Worm (Caenorhabditis elegans): ENCODE data around the gene gpcp-1.

Gene gpcp-1

ce11 chrX:3089894-3090414 lies 20.5 kb downstream of the gpcp-1 start (continued):
- TF ChIP-seq ceh-82 (tag; optimal IDR thresholded peaks at IDR 0.05) (peak in 1 of 3 experiments; percentile 65), zag-1 (tag; optimal IDR thresholded peaks at IDR 0.05) (no peak), snpc-4 (tag; optimal IDR thresholded peaks at IDR 0.05) (no peak), ceh-90 (tag; optimal IDR thresholded peaks at IDR 0.05) (no peak), hlh-4 (tag; optimal IDR thresholded peaks at IDR 0.05) (no peak), fkh-10 (GFP tag; optimal IDR thresholded peaks at IDR 0.05) (peak; percentile 34), irx-1 (tag; optimal IDR thresholded peaks at IDR 0.05) (no peak), unc-130 (tag; optimal IDR thresholded peaks at IDR 0.05) (peak; percentile 38), alr-1 (tag; optimal IDR thresholded peaks at IDR 0.05; ENCODE audit: borderline replicate concordance) (no peak), ets-5 (GFP tag; IDR thresholded peaks at IDR 0.05) (no peak), lin-13 (GFP tag; optimal IDR thresholded peaks at IDR 0.05) (no peak), C34B4.2 (tag; optimal IDR thresholded peaks at IDR 0.05) (no peak), aly-2 (tag; optimal IDR thresholded peaks at IDR 0.05) (no peak), nhr-19 (GFP tag; conservative IDR thresholded peaks at IDR 0.05) (peak; percentile 51; the same call in 1 of the 2 replicates), elt-3 (tag; optimal IDR thresholded peaks at IDR 0.05) (peak in 5 of 6 experiments; percentile 25 to 72 (median 42)), nhr-47 (tag; optimal IDR thresholded peaks at IDR 0.05) (peak; percentile 48), lsy-2 (tag; optimal IDR thresholded peaks at IDR 0.05) (peak in 1 of 2 experiments; percentile 34), sox-4 (tag; optimal IDR thresholded peaks at IDR 0.05) (no peak), isw-1 (GFP tag; IDR thresholded peaks at IDR 0.05) (no peak), rnt-1 (tag; optimal IDR thresholded peaks at IDR 0.05) (peak; percentile 59), lin-14 (GFP tag; optimal IDR thresholded peaks at IDR 0.05) (peak; percentile 90), tbx-2 (tag; optimal IDR thresholded peaks at IDR 0.05) (peak; percentile 54), mep-1 (tag; optimal IDR thresholded peaks at IDR 0.05) (peak; percentile 49), unc-62 (GFP tag; optimal IDR thresholded peaks at IDR 0.05) (no peak), skn-1 (tag; optimal IDR thresholded peaks at IDR 0.05) (peak; percentile 34), ztf-4 (tag; optimal IDR thresholded peaks at IDR 0.05) (peak; percentile 31), lin-15B (tag; optimal IDR thresholded peaks at IDR 0.05) (no peak), pax-3 (tag; optimal IDR thresholded peaks at IDR 0.05) (no peak), unc-30 (tag; optimal IDR thresholded peaks at IDR 0.05) (no peak), snu-23 (GFP tag; optimal IDR thresholded peaks at IDR 0.05) (peak; percentile 66), ceh-88 (GFP tag; IDR thresholded peaks at IDR 0.05) (peak; percentile 31; the same call in 1 of the 2 replicates), efl-1 (optimal IDR thresholded peaks at IDR 0.05) (peak; percentile 4 to 11), efl-1 (GFP tag; optimal IDR thresholded peaks at IDR 0.05 in 1 of 2) (peak in 1 of 2 experiments; percentile 92), hlh-17 (GFP tag; optimal IDR thresholded peaks at IDR 0.05; ENCODE audit: borderline replicate concordance) (no peak), lin-39 (tag; optimal IDR thresholded peaks at IDR 0.05) (no peak), mef-2 (tag; optimal IDR thresholded peaks at IDR 0.05) (no peak), fkh-8 (tag; optimal IDR thresholded peaks at IDR 0.05) (no peak), nhr-77 (tag; optimal IDR thresholded peaks at IDR 0.05) (no peak), dsc-1 (tag; optimal IDR thresholded peaks at IDR 0.05) (peak; percentile 35), nhr-85 (tag) (peak; percentile 74), pag-3 (tag; optimal IDR thresholded peaks at IDR 0.05; ENCODE audit: borderline replicate concordance, insufficient read depth) (peak; percentile 24), egl-27 (tag; optimal IDR thresholded peaks at IDR 0.05) (no peak), ceh-8 (GFP tag; optimal IDR thresholded peaks at IDR 0.05) (no peak), lin-35 (GFP tag; optimal IDR thresholded peaks at IDR 0.05) (peak in 1 of 2 experiments; percentile 52), sup-37 (GFP tag; optimal IDR thresholded peaks at IDR 0.05) (no peak), nhr-20 (tag; optimal IDR thresholded peaks at IDR 0.05) (peak; percentile 62), ceh-63 (GFP tag; optimal IDR thresholded peaks at IDR 0.05) (peak; percentile 36), sptf-1 (tag; optimal IDR thresholded peaks at IDR 0.05) (no peak), lir-3 (tag; optimal IDR thresholded peaks at IDR 0.05; ENCODE audit: poor library complexity) (peak; percentile 22), nhr-84 (tag; optimal IDR thresholded peaks at IDR 0.05) (no peak), elt-2 (tag; optimal IDR thresholded peaks at IDR 0.05) (peak; percentile 78), nhr-76 (tag; optimal IDR thresholded peaks at IDR 0.05) (no peak), C16A3.4 (tag; optimal IDR thresholded peaks at IDR 0.05) (no peak)

Data from whole organism, L1 larva.